Fruit fly (Drosophila melanogaster): Measurements from ENCODE around the gene CG12795.

Gene CG12795

dm6 chr2L:3477057-3477755, 24.9 kb downstream of the CG12795 start (continued):
- TF ChIP-seq Hr51 (GFP tag; optimal IDR thresholded peaks at IDR 0.05) (peak in 1 of 2 experiments; percentile 38), CG12104 (GFP tag; optimal IDR thresholded peaks at IDR 0.05) (no peak), fd3F (GFP tag; optimal IDR thresholded peaks at IDR 0.05) (peak; percentile 41), Hr78 (GFP tag; optimal IDR thresholded peaks at IDR 0.05) (no peak), az2 (GFP tag; optimal IDR thresholded peaks at IDR 0.05) (peak; percentile 44), chn (GFP tag; optimal IDR thresholded peaks at IDR 0.05) (peak; percentile 36), Taf1 (GFP tag; IDR thresholded peaks at IDR 0.05) (no peak; the same call in 1 of the 2 replicates), CHES-1-like (GFP tag; optimal IDR thresholded peaks at IDR 0.05) (peak; percentile 45), Trl (optimal IDR thresholded peaks at IDR 0.05) (no peak), Trl (GFP tag; optimal IDR thresholded peaks at IDR 0.05) (no peak), Ets65A (GFP tag) (peak; percentile 87), CG2199 (GFP tag; IDR thresholded peaks at IDR 0.05) (no peak), Mad (GFP tag; optimal IDR thresholded peaks at IDR 0.05) (peak; percentile 33), CG2712 (tag; optimal IDR thresholded peaks at IDR 0.05) (peak; percentile 46), Fer2 (tag; optimal IDR thresholded peaks at IDR 0.05) (no peak), Bgb (GFP tag; IDR thresholded peaks at IDR 0.05; ENCODE audit: partially characterized antibody) (peak; percentile 20; the same call in 1 of the 2 replicates), ftz-f1 (GFP tag; optimal IDR thresholded peaks at IDR 0.05) (peak; percentile 74), CG13424 (tag; optimal IDR thresholded peaks at IDR 0.05) (peak; percentile 48), Hmr (GFP tag; optimal IDR thresholded peaks at IDR 0.05) (peak; percentile 28), CG13123 (GFP tag; optimal IDR thresholded peaks at IDR 0.05) (no peak), Doc2 (GFP tag; IDR thresholded peaks at IDR 0.05) (no peak), eyg (GFP tag; optimal IDR thresholded peaks at IDR 0.05) (no peak), Bteb2 (GFP tag; optimal IDR thresholded peaks at IDR 0.05) (peak; percentile 50), sisA (GFP tag; IDR thresholded peaks at IDR 0.05) (peak; percentile 21; the same call in 1 of the 2 replicates), crol (GFP tag; IDR thresholded peaks at IDR 0.05) (peak; percentile 7; the same call in 1 of the 2 replicates), CG5245 (GFP tag; optimal IDR thresholded peaks at IDR 0.05) (no peak), CG11504 (tag; optimal IDR thresholded peaks at IDR 0.05) (peak; percentile 62), mam (GFP tag; optimal IDR thresholded peaks at IDR 0.05) (peak; percentile 51), pb (GFP tag; optimal IDR thresholded peaks at IDR 0.05) (peak; percentile 14), CG10431 (GFP tag; optimal IDR thresholded peaks at IDR 0.05) (no peak), CG1024 (GFP tag; IDR thresholded peaks at IDR 0.05) (no peak), psq (GFP tag; optimal IDR thresholded peaks at IDR 0.05) (no peak), Atf3 (GFP tag; optimal IDR thresholded peaks at IDR 0.05) (peak; percentile 21), CG3726 (GFP tag; IDR thresholded peaks at IDR 0.05) (no peak), CG6689 (GFP tag; IDR thresholded peaks at IDR 0.05) (no peak), Scr (GFP tag; IDR thresholded peaks at IDR 0.05; ENCODE audit: partially characterized antibody) (0 out of 2 replicates have a peak, but pooled peaks have one; percentile 19), CG12155 (GFP tag; optimal IDR thresholded peaks at IDR 0.05) (peak; percentile 39), CG6683 (GFP tag; optimal IDR thresholded peaks at IDR 0.05) (no peak), CG34422 (GFP tag; IDR thresholded peaks at IDR 0.05) (0 out of 3 replicates have a peak, but pooled peaks have one; percentile 2), ATbp (GFP tag; optimal IDR thresholded peaks at IDR 0.05) (no peak), row (GFP tag; IDR thresholded peaks at IDR 0.05) (peak; percentile 76), phol (tag; optimal IDR thresholded peaks at IDR 0.05) (peak; percentile 21), croc (GFP tag; conservative IDR thresholded peaks at IDR 0.05) (no peak), Meics (GFP tag; optimal IDR thresholded peaks at IDR 0.05) (peak; percentile 51), CG10147 (GFP tag; optimal IDR thresholded peaks at IDR 0.05) (peak; percentile 32), disco-r (GFP tag; optimal IDR thresholded peaks at IDR 0.05) (peak; percentile 25), CG1792 (GFP tag; optimal IDR thresholded peaks at IDR 0.05) (peak; percentile 29), her (GFP tag; optimal IDR thresholded peaks at IDR 0.05) (peak; percentile 5), ase (GFP tag; IDR thresholded peaks at IDR 0.05) (0 out of 3 replicates have a peak, but pooled peaks have one; percentile 22), shn (GFP tag; optimal IDR thresholded peaks at IDR 0.05) (peak; percentile 60)
